Fruit fly (Drosophila melanogaster) whole organism, embryonic: Measurements from ENCODE around the gene Gr28a.

ENCODE experiments used
- B-H2 ChIP-seq: fragments of 200-800 bp; sonication (Bioruptor generic); optimal IDR thresholded peaks from 2 replicates; lab custom pipeline; 2018; ENCODE audit warnings: missing biosample characterization, mild to moderate bottlenecking, missing genetic modification characterization
- BtbVII ChIP-seq: fragments of 200-800 bp; sonication (Bioruptor generic); optimal IDR thresholded peaks from 3 replicates; lab custom pipeline; 2017; ENCODE audit warnings: missing biosample characterization, mild to moderate bottlenecking, missing genetic modification characterization
- CG10147 ChIP-seq: fragments of 200-800 bp; sonication (Bioruptor generic); optimal IDR thresholded peaks from 2 replicates; lab custom pipeline; 2019; ENCODE audit warnings: missing biosample characterization, mild to moderate bottlenecking, missing genetic modification characterization, moderate library complexity
- CG10274 ChIP-seq: fragments of 200-800 bp; sonication (Bioruptor generic); optimal IDR thresholded peaks from 3 replicates; lab custom pipeline; 2017; ENCODE audit warnings: missing biosample characterization, mild to moderate bottlenecking, missing genetic modification characterization
- CG12071 ChIP-seq: fragments of 200-800 bp; sonication (Bioruptor generic); optimal IDR thresholded peaks from 3 replicates; lab custom pipeline; 2018; ENCODE audit warnings: missing biosample characterization, mild to moderate bottlenecking, missing genetic modification characterization
- CG18011 ChIP-seq: fragments of 200-800 bp; sonication (Bioruptor generic); optimal IDR thresholded peaks from 2 replicates; lab custom pipeline; 2017; ENCODE audit warnings: missing biosample characterization, missing genetic modification characterization, mild to moderate bottlenecking, moderate library complexity, missing genotype
- CG2678 ChIP-seq: fragments of 200-800 bp; sonication (Bioruptor generic); optimal IDR thresholded peaks from 3 replicates; lab custom pipeline; 2019; ENCODE audit warnings: missing biosample characterization, mild to moderate bottlenecking, missing genetic modification characterization, moderate library complexity
- CG3995 ChIP-seq: fragments of 200-800 bp; sonication (Bioruptor generic); optimal IDR thresholded peaks from 3 replicates; lab custom pipeline; 2016; ENCODE audit warnings: missing biosample characterization, missing genetic modification characterization
- CG4282 ChIP-seq: fragments of 200-800 bp; sonication (Bioruptor generic); optimal IDR thresholded peaks from 2 replicates; lab custom pipeline; 2016; ENCODE audit warnings: missing biosample characterization, missing genetic modification characterization
- CG7987 ChIP-seq: fragments of 200-800 bp; sonication (Bioruptor generic); optimal IDR thresholded peaks from 2 replicates; lab custom pipeline; 2018; ENCODE audit warnings: missing biosample characterization, mild to moderate bottlenecking, missing genetic modification characterization, moderate library complexity
- CG8281 ChIP-seq: fragments of 200-800 bp; sonication (Bioruptor generic); optimal IDR thresholded peaks from 2 replicates; lab custom pipeline; 2018; ENCODE audit warnings: missing biosample characterization, mild to moderate bottlenecking, missing genetic modification characterization, moderate library complexity
- CG9727 ChIP-seq: fragments of 200-800 bp; sonication (Bioruptor generic); optimal IDR thresholded peaks from 3 replicates; lab custom pipeline; 2017; ENCODE audit warnings: missing biosample characterization, mild to moderate bottlenecking, missing genetic modification characterization
- CHES-1-like ChIP-seq: fragments of 200-800 bp; sonication (Bioruptor generic); optimal IDR thresholded peaks from 2 replicates; lab custom pipeline; 2016; ENCODE audit warnings: missing biosample characterization, missing genetic modification characterization
- Dek ChIP-seq: fragments of 200-800 bp; sonication (Bioruptor generic); optimal IDR thresholded peaks from 3 replicates; lab custom pipeline; 2019; ENCODE audit warnings: missing biosample characterization, mild to moderate bottlenecking, missing genetic modification characterization, moderate library complexity
- Dip3 ChIP-seq: fragments of 200-800 bp; sonication (Bioruptor generic); optimal IDR thresholded peaks from 3 replicates; lab custom pipeline; 2016; ENCODE audit warnings: missing biosample characterization, missing genetic modification characterization
- Dref ChIP-seq: fragments of 200-800 bp; sonication (Bioruptor generic); IDR thresholded peaks from 2 replicates; pipeline ENCODE4 v1.3.6; 2022; ENCODE audit warnings: missing biosample characterization, missing genetic modification characterization
- Drgx ChIP-seq: fragments of 200-800 bp; sonication (Bioruptor generic); IDR thresholded peaks from 2 replicates; pipeline ENCODE4 v1.3.6; 2022; ENCODE audit warnings: missing biosample characterization, missing genetic modification characterization
- H15 ChIP-seq: fragments of 200-800 bp; sonication (Bioruptor generic); IDR thresholded peaks from 3 replicates; pipeline ENCODE4 v1.3.6; 2022; ENCODE audit warnings: missing biosample characterization, missing genetic modification characterization
- Hand ChIP-seq: fragments of 200-800 bp; sonication (Bioruptor generic); optimal IDR thresholded peaks from 2 replicates; lab custom pipeline; 2017; ENCODE audit warnings: mild to moderate bottlenecking, missing biosample characterization, missing genetic modification reagents, missing genetic modification characterization
- Hr78 ChIP-seq, 2 experiments: fragments of 200-800 bp in 1 of 2; fragments of >200 bp in 1 of 2; sonication (Bioruptor generic) in 1 of 2; optimal IDR thresholded peaks; 2 replicates each; lab custom pipeline; 2017 to 2019; ENCODE audit warnings: missing biosample characterization in 2 of 2, missing genetic modification characterization in 2 of 2, mild to moderate bottlenecking in 1 of 2, moderate library complexity in 1 of 2
- Lhr ChIP-seq: fragments of 200-800 bp; sonication (Bioruptor generic); optimal IDR thresholded peaks from 3 replicates; lab custom pipeline; 2017; ENCODE audit warnings: mild to moderate bottlenecking, missing biosample characterization, missing genetic modification reagents, missing genetic modification characterization
- NC2β ChIP-seq: fragments of 200-800 bp; sonication (Bioruptor generic); optimal IDR thresholded peaks from 2 replicates; lab custom pipeline; 2016; ENCODE audit warnings: missing biosample characterization, missing genetic modification characterization
- Nf-YC ChIP-seq: fragments of 200-800 bp; optimal IDR thresholded peaks from 3 replicates; lab custom pipeline; 2019; ENCODE audit warnings: missing biosample characterization, mild to moderate bottlenecking, missing genetic modification characterization, moderate library complexity
- Opbp ChIP-seq: fragments of 200-800 bp; sonication (Bioruptor generic); IDR thresholded peaks from 3 replicates; pipeline ENCODE4 v1.3.6; 2022; ENCODE audit warnings: missing biosample characterization, missing genetic modification characterization; ENCODE audit not compliant: partially characterized antibody
- Optix ChIP-seq: fragments of 200-800 bp; sonication (Bioruptor generic); IDR thresholded peaks from 3 replicates; pipeline ENCODE4 v1.3.6; 2022; ENCODE audit warnings: missing biosample characterization, missing genetic modification characterization
- Sin3A ChIP-seq: fragments of >200 bp; optimal IDR thresholded peaks from 2 replicates; lab custom pipeline; 2018
- Ssrp ChIP-seq: fragments of 200-800 bp; sonication (Bioruptor generic); optimal IDR thresholded peaks from 2 replicates; lab custom pipeline; 2018; ENCODE audit warnings: missing biosample characterization, mild to moderate bottlenecking, missing genetic modification characterization, moderate library complexity
- YL-1 ChIP-seq: fragments of 200-800 bp; sonication (Bioruptor generic); optimal IDR thresholded peaks from 3 replicates; lab custom pipeline; 2017; ENCODE audit warnings: missing biosample characterization, mild to moderate bottlenecking, missing genetic modification characterization
- ap ChIP-seq: fragments of 200-800 bp; sonication (Bioruptor generic); IDR thresholded peaks from 2 replicates; pipeline ENCODE4 v1.3.6; 2022; ENCODE audit warnings: missing biosample characterization, missing genetic modification characterization
- dysf ChIP-seq: fragments of 200-800 bp; sonication (Bioruptor generic); IDR thresholded peaks from 3 replicates; pipeline ENCODE4 v1.3.6; 2022; ENCODE audit warnings: missing biosample characterization, missing genetic modification characterization
- eve ChIP-seq, 2 experiments: fragments of >200 bp; optimal IDR thresholded peaks; 2 replicates each; lab custom pipeline; 2017; ENCODE audit warnings: missing biosample characterization in 2 of 2, missing genetic modification characterization in 2 of 2
- exex ChIP-seq: fragments of 200-800 bp; sonication (Bioruptor generic); optimal IDR thresholded peaks from 4 replicates; lab custom pipeline; 2018; ENCODE audit warnings: missing biosample characterization, mild to moderate bottlenecking, missing genetic modification characterization, moderate library complexity
- fd96Cb ChIP-seq: fragments of 200-800 bp; sonication (Bioruptor generic); optimal IDR thresholded peaks from 2 replicates; lab custom pipeline; 2018; ENCODE audit warnings: missing biosample characterization, mild to moderate bottlenecking, missing genetic modification characterization, moderate library complexity
- gem ChIP-seq: fragments of 200-800 bp; sonication (Bioruptor generic); optimal IDR thresholded peaks from 2 replicates; lab custom pipeline; 2019; ENCODE audit warnings: missing biosample characterization, mild to moderate bottlenecking, missing genetic modification characterization, moderate library complexity
- gro ChIP-seq: fragments of 200-800 bp; sonication (Bioruptor generic); optimal IDR thresholded peaks from 2 replicates; lab custom pipeline; 2016; ENCODE audit warnings: missing biosample characterization, missing genetic modification characterization
- gsb-n ChIP-seq: fragments of 200-800 bp; sonication (Bioruptor generic); optimal IDR thresholded peaks from 3 replicates; lab custom pipeline; 2018; ENCODE audit warnings: missing biosample characterization, mild to moderate bottlenecking, missing genetic modification characterization
- hbn ChIP-seq: fragments of 200-800 bp; sonication (Bioruptor generic); IDR thresholded peaks from 2 replicates; pipeline ENCODE4 v1.3.6; 2022; ENCODE audit warnings: missing biosample characterization, missing genetic modification characterization; ENCODE audit not compliant: partially characterized antibody
- jing ChIP-seq: fragments of 200-800 bp; sonication (Bioruptor generic); optimal IDR thresholded peaks from 2 replicates; lab custom pipeline; 2018; ENCODE audit warnings: missing biosample characterization, mild to moderate bottlenecking, missing genetic modification characterization
- kah ChIP-seq: fragments of 200-800 bp; sonication (Bioruptor generic); optimal IDR thresholded peaks from 2 replicates; lab custom pipeline; 2018; ENCODE audit warnings: missing biosample characterization, mild to moderate bottlenecking, missing genetic modification characterization
- seq ChIP-seq: fragments of 200-800 bp; sonication (Bioruptor generic); IDR thresholded peaks from 2 replicates; pipeline ENCODE4 v1.3.6; 2022; ENCODE audit warnings: missing biosample characterization, missing genetic modification characterization
- slou ChIP-seq: fragments of 200-800 bp; sonication (Bioruptor generic); optimal IDR thresholded peaks from 3 replicates; lab custom pipeline; 2016; ENCODE audit warnings: missing biosample characterization, missing genetic modification characterization
- vfl ChIP-seq: fragments of 200-800 bp; sonication (Bioruptor generic); optimal IDR thresholded peaks from 2 replicates; lab custom pipeline; 2016; ENCODE audit warnings: missing biosample characterization, missing genetic modification characterization
- vnd ChIP-seq: fragments of 200-800 bp; sonication (Bioruptor generic); IDR thresholded peaks from 3 replicates; pipeline ENCODE4 v1.3.6; 2022; ENCODE audit warnings: missing biosample characterization, missing genetic modification characterization; ENCODE audit not compliant: partially characterized antibody
- wdn ChIP-seq: fragments of 200-800 bp; sonication (Bioruptor generic); IDR thresholded peaks from 2 replicates; pipeline ENCODE4 v1.3.6; 2022; ENCODE audit warnings: missing biosample characterization, missing genetic modification characterization
- zen ChIP-seq: fragments of 200-800 bp; sonication (Bioruptor generic); optimal IDR thresholded peaks from 3 replicates; lab custom pipeline; 2018; ENCODE audit warnings: missing biosample characterization, mild to moderate bottlenecking, missing genetic modification characterization, moderate library complexity

The Gr28a gene

DNA sequence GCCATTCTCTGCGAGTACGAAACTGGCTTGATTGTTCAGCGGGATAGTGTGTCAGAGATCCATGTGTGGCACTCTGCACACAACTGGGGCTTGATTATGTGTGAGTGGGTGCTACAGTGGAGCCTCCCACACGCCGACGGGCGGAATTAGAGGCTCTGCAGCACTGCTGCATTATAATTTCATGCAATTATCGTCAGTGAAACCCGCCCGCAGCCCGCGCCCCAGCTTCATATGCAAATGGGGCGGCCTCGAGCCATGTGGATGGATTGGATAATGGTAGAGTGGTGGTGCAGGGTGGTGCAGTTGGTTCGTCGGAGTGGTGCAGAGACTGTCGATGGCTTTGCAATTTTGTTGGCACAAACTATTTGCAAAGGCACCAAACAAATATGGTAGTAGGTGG is 47.7 kb upstream of the Gr28a start (continued):
- no peak for TF ChIP-seq Hand (GFP tag; lab: Kevin White, UChicago)
- no peak for TF ChIP-seq seq (GFP tag; lab: Robert Waterston, UW)
- no peak for TF ChIP-seq Optix (GFP tag; lab: Robert Waterston, UW)
- no peak for TF ChIP-seq Nf-YC (tag; lab: Kevin White, UChicago)
- no peak for TF ChIP-seq NC2β (GFP tag; lab: Kevin White, UChicago)
- 0 out of 2 replicates have a peak, but pooled peaks have one; percentile 20 for TF ChIP-seq Drgx
- no peak for TF ChIP-seq Sin3A (lab: Kevin White, UChicago)
- TF ChIP-seq, all 482 proteins: peak for 4

DNA sequence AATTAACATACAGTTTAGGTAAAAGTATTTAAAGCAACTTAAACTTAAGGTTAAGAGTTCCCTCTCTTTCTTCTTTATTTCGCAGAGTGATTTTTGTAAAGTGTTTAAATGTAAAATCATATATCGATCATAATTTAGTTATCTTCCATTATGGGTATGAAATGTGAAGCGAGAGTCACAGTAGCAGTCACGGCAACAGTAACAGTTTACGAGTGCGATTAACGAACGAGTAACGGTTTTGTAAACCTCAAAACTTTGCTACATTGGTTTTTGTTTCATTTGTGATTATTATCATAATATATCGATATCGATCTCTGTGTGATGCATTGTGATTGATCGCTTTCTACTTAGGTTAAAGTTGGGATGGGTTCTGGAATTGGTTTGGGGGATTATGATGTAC is 44.2 kb upstream of the Gr28a start:
- TF ChIP-seq CG3995 (GFP tag; lab: Kevin White, UChicago) (peak; percentile 91), H15 (GFP tag; lab: Robert Waterston, UW) (no peak), CG10274 (GFP tag; lab: Kevin White, UChicago) (no peak), YL-1 (no peak), Drgx (no peak), eve (GFP tag; optimal IDR thresholded peaks at IDR 0.05; lab: Kevin White, UChicago) (peak in 1 of 2 experiments; percentile 20), CHES-1-like (GFP tag; lab: Kevin White, UChicago) (no peak), B-H2 (no peak)

DNA sequence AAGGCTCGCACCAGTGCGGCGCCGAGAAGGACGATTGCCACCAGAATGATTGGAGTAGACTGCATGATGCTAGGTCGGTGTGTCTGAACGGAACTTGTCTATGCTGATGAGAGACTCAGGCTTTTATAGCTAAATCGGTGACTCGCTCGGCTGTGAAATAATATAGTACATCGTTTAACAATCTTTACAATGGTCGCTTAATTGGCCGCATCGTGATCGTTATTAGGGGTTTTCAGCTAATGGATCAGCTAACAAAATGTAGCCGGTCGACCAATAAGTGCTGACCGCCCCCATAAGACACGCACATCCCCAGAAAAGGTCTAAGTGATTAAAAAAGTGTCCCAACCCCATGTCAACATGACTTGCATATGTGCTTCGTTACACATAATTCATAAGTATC is 43.3 kb upstream of the Gr28a start, which contains the start of gene Obp28a:
Obp28a (minus strand) TSS at position 101 of the 400 bp plus-strand sequence.
- TF ChIP-seq dysf = no peak
- no peak for TF ChIP-seq jing (GFP tag; lab: Kevin White, UChicago)
- 0 out of 3 replicates have a peak, but pooled peaks have one; percentile 2 for TF ChIP-seq vnd

DNA sequence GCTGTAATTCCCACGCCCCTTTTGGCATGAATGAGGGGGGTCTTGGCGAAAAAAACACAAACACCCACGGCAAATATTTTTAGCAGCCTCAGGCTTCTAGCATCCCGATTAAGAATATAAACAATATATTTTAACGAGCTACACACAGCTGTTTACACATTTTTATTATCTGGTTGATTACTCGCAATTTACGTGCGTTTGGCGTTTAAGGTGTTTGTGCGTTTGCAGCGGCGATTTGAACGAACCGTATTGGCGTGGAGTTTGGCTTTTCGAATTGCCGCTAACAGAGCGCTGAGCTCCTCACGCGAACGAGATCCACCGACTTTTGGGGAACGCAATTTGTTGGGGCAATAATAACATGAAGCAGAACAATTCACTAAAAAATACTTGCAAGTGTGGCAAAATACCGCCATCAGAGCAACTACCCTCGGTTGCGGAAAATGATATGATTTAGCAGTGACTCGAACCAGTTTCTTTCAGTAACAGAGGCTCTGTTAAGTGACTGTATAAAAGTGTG is 42.0 kb upstream of the Gr28a start, which contains the start of gene Ziz:
Ziz (minus strand) TSS at position 321 of the 517 bp plus-strand sequence.
- TF ChIP-seq zen (tag; lab: Kevin White, UChicago) = peak; percentile 36
- no peak for TF ChIP-seq fd96Cb (tag; lab: Kevin White, UChicago)
- TF ChIP-seq Dek (tag; lab: Kevin White, UChicago) = no peak
- TF ChIP-seq BtbVII (GFP tag; lab: Kevin White, UChicago) = no peak
- TF ChIP-seq gsb-n (tag; lab: Kevin White, UChicago) = peak; percentile 35
- peak; percentile 58 for TF ChIP-seq CG2678 (tag; lab: Kevin White, UChicago)
- TF ChIP-seq gem (tag; lab: Kevin White, UChicago) = no peak
- no peak for TF ChIP-seq wdn (GFP tag; lab: Robert Waterston, UW)
- TF ChIP-seq CG10147 = peak; percentile 73
- TF ChIP-seq vfl (GFP tag; lab: Kevin White, UChicago) = peak; percentile 48
- TF ChIP-seq gro = peak; percentile 78
- no peak for TF ChIP-seq slou (GFP tag; lab: Kevin White, UChicago)
- TF ChIP-seq Opbp (GFP tag; lab: Robert Waterston, UW) = peak; percentile 79; the same call in 2 of the 3 replicates
- TF ChIP-seq CG8281 (tag; lab: Kevin White, UChicago) = no peak
- TF ChIP-seq CG9727 (GFP tag; lab: Kevin White, UChicago) = no peak
- peak; percentile 97 for TF ChIP-seq Lhr (GFP tag; lab: Kevin White, UChicago)
- no peak; the same call in 1 of the 2 replicates for TF ChIP-seq Dref (GFP tag; lab: Robert Waterston, UW)
- no peak for TF ChIP-seq ap (GFP tag; lab: Robert Waterston, UW)
- TF ChIP-seq exex (tag; lab: Kevin White, UChicago) = peak; percentile 2
- 0 out of 2 replicates have a peak, but pooled peaks have one; percentile 26 for TF ChIP-seq hbn
- TF ChIP-seq Dip3 (GFP tag; lab: Kevin White, UChicago) = no peak
- peak; percentile 40 for TF ChIP-seq kah (GFP tag; lab: Kevin White, UChicago)
- TF ChIP-seq CG7987 = peak; percentile 74
- no peak for TF ChIP-seq CG4282
- TF ChIP-seq CG12071 (GFP tag; lab: Kevin White, UChicago) = peak; percentile 67
- no peak for TF ChIP-seq Hr78 (GFP tag; optimal IDR thresholded peaks at IDR 0.05; lab: Kevin White, UChicago)
- no peak for TF ChIP-seq Ssrp
- TF ChIP-seq CG18011 (GFP tag; lab: Kevin White, UChicago) = no peak
